Worm (Caenorhabditis elegans) whole organism, midembryonic: Measurements from ENCODE around the gene Y94H6A.12.

ENCODE experiments used
- T22C8.4 ChIP-seq: fragments of 200-800 bp; sonication (Bioruptor generic); IDR thresholded peaks from 2 replicates; pipeline ENCODE4 v1.3.6; 2022; ENCODE audit warnings: missing genetic modification characterization, missing compliant biosample characterization
- flt-1 ChIP-seq: fragments of 200-800 bp; sonication (Bioruptor generic); IDR thresholded peaks from 2 replicates; pipeline ENCODE4 v1.3.6; 2022; ENCODE audit warnings: missing genetic modification characterization, missing compliant biosample characterization
- med-1 ChIP-seq: sonication (generic microtip); optimal IDR thresholded peaks from 2 replicates; lab custom pipeline; 2017; ENCODE audit warnings: missing genetic modification characterization, mild to moderate bottlenecking, missing compliant biosample characterization, antibody characterized with exemption, missing genetic modification reagents; ENCODE audit not compliant: insufficient read depth
- ref-1 ChIP-seq: fragments of 200-800 bp; sonication (Bioruptor generic); conservative IDR thresholded peaks from 2 replicates; pipeline ENCODE4 v1.3.6; 2022; ENCODE audit warnings: missing genetic modification reagents, missing genetic modification characterization, missing compliant biosample characterization

- TF ChIP-seq med-1 (GFP tag; lab: Kevin White, UChicago): no peak
- no peak for TF ChIP-seq ref-1 (GFP tag; lab: Robert Waterston, UW)
- no peak for TF ChIP-seq flt-1 (GFP tag; lab: Robert Waterston, UW)
- TF ChIP-seq T22C8.4 (GFP tag; lab: Robert Waterston, UW): no peak
Observed at ce11 chrIV:2712935-2713334, at the start of gene Y94H6A.12.
